Fruit fly (Drosophila melanogaster) whole organism, prepupa: ENCODE data around the gene CG15877.

Source experiments
- CG3032 ChIP-seq: fragments of 200-800 bp; optimal IDR thresholded peaks from 2 replicates; lab custom pipeline; 2019; ENCODE audit warnings: missing biosample characterization, mild to moderate bottlenecking, missing genetic modification characterization, moderate library complexity
- CG31627 ChIP-seq: fragments of 200-800 bp; sonication (Bioruptor generic); optimal IDR thresholded peaks from 3 replicates; lab custom pipeline; 2016; ENCODE audit warnings: missing biosample characterization, missing genetic modification characterization
- CG6163 ChIP-seq: fragments of 200-800 bp; sonication (Bioruptor generic); IDR thresholded peaks from 3 replicates; pipeline ENCODE4 v1.3.6; 2022; ENCODE audit warnings: missing biosample characterization, missing genetic modification characterization
- CG8632 ChIP-seq: fragments of 200-800 bp; sonication (Bioruptor generic); optimal IDR thresholded peaks from 3 replicates; lab custom pipeline; 2016; ENCODE audit warnings: missing biosample characterization, missing genetic modification characterization
- Sox102F ChIP-seq: fragments of 200-800 bp; sonication (Bioruptor generic); optimal IDR thresholded peaks from 2 replicates; lab custom pipeline; 2016; ENCODE audit warnings: missing biosample characterization, mild to moderate bottlenecking, missing genetic modification characterization
- fkh ChIP-seq: fragments of 200-800 bp; sonication (Bioruptor generic); optimal IDR thresholded peaks from 3 replicates; lab custom pipeline; 2017; ENCODE audit warnings: missing biosample characterization, mild to moderate bottlenecking, missing genetic modification characterization, moderate library complexity

- TF ChIP-seq fkh (GFP tag; lab: Kevin White, UChicago) (no peak), Sox102F (GFP tag; lab: Kevin White, UChicago) (no peak), CG31627 (GFP tag; lab: Kevin White, UChicago) (no peak), CG3032 (tag; lab: Kevin White, UChicago) (no peak), CG8632 (no peak), CG6163 (GFP tag; lab: Robert Waterston, UW) (no peak)
Measured at dm6 chr3L:2409289-2409688, 31.9 kb upstream of the CG15877 start.
